Worm (Caenorhabditis elegans): ENCODE results near the gene R12B2.2.

Gene R12B2.2

ce11 chrIII:5832442-5832841 lies 25.6 kb downstream of the R12B2.2 start:
- peak; percentile 71 for TF ChIP-seq set-16 (GFP tag; IDR thresholded peaks at IDR 0.05)
- TF ChIP-seq ceh-20 (GFP tag; IDR thresholded peaks at IDR 0.05) = no peak
- 0 out of 2 replicates have a peak, but pooled peaks have one; percentile 30 for TF ChIP-seq zip-11 (GFP tag; IDR thresholded peaks at IDR 0.05)
- TF ChIP-seq ztf-11 (tag; optimal IDR thresholded peaks at IDR 0.05) = no peak
- peak; percentile 85 for TF ChIP-seq aha-1 (tag)
- peak in 1 of 2 experiments; percentile 79 for TF ChIP-seq unc-62 (GFP tag; optimal IDR thresholded peaks at IDR 0.05 in 1 of 2)
- no peak for TF ChIP-seq unc-62 (tag; optimal IDR thresholded peaks at IDR 0.05)
- no peak for TF ChIP-seq nhr-237 (tag; optimal IDR thresholded peaks at IDR 0.05)
- TF ChIP-seq tag-97 (GFP tag; IDR thresholded peaks at IDR 0.05) = no peak
- 0 out of 2 replicates have a peak, but pooled peaks have one; percentile 21 for TF ChIP-seq dmd-8 (GFP tag; IDR thresholded peaks at IDR 0.05)
- TF ChIP-seq zfp-3 (GFP tag; conservative IDR thresholded peaks at IDR 0.05) = no peak
- TF ChIP-seq mep-1 (tag; optimal IDR thresholded peaks at IDR 0.05) = no peak
- TF ChIP-seq egl-43 (GFP tag; IDR thresholded peaks at IDR 0.05) = peak; percentile 52; the same call in 1 of the 2 replicates
- TF ChIP-seq ZK546.5 (tag; optimal IDR thresholded peaks at IDR 0.05) = no peak

- no peak for TF ChIP-seq aly-2 (tag; optimal IDR thresholded peaks at IDR 0.05)
- TF ChIP-seq nhr-6 (tag; optimal IDR thresholded peaks at IDR 0.05) = no peak
- TF ChIP-seq tag-97 (GFP tag; IDR thresholded peaks at IDR 0.05) = no peak
- TF ChIP-seq ceh-20 (GFP tag; IDR thresholded peaks at IDR 0.05) = no peak
- TF ChIP-seq lin-38 (GFP tag; IDR thresholded peaks at IDR 0.05) = no peak
- TF ChIP-seq zip-11 (GFP tag; IDR thresholded peaks at IDR 0.05) = no peak
Measured at ce11 chrIII:5833376-5833775, 26.6 kb downstream of the R12B2.2 start, which contains the start of the genes R12B2.13 and mdt-15. Gene R12B2.13, minus strand, starts transcription at chrIII:5833476. Gene mdt-15, minus strand, starts transcription at chrIII:5833751.

- TF ChIP-seq arid-1 (GFP tag; conservative IDR thresholded peaks at IDR 0.05) (no peak), nhr-111 (GFP tag; optimal IDR thresholded peaks at IDR 0.05) (no peak), ama-1 (optimal IDR thresholded peaks at IDR 0.05) (no peak), nhr-28 (tag; optimal IDR thresholded peaks at IDR 0.05) (no peak), unc-62 (GFP tag; optimal IDR thresholded peaks at IDR 0.05 in 1 of 2) (no peak), unc-62 (tag; optimal IDR thresholded peaks at IDR 0.05) (no peak), hlh-30 (tag; optimal IDR thresholded peaks at IDR 0.05; ENCODE audit: insufficient read depth) (no peak)
Measured at ce11 chrIII:5834053-5834452, 27.2 kb downstream of the R12B2.2 start, which contains the start of gene R12B2.6. Gene R12B2.6, minus strand, starts transcription at chrIII:5834153.

ce11 chrIII:5834663-5835062 lies 27.8 kb downstream of the R12B2.2 start:
- TF ChIP-seq nhr-42 (GFP tag; IDR thresholded peaks at IDR 0.05) = no peak
- TF ChIP-seq ama-1 (optimal IDR thresholded peaks at IDR 0.05) = peak; percentile 26
- TF ChIP-seq F10B5.3 (tag; optimal IDR thresholded peaks at IDR 0.05) = no peak
- TF ChIP-seq vab-7 (GFP tag; IDR thresholded peaks at IDR 0.05) = 0 out of 2 replicates have a peak, but pooled peaks have one; percentile 15
- peak; percentile 80 for TF ChIP-seq aha-1 (tag)
- no peak for TF ChIP-seq nhr-76 (tag; optimal IDR thresholded peaks at IDR 0.05)
- TF ChIP-seq daf-19 (GFP tag; conservative IDR thresholded peaks at IDR 0.05) = no peak
- TF ChIP-seq hlh-30 (tag; optimal IDR thresholded peaks at IDR 0.05; ENCODE audit: insufficient read depth) = no peak
- no peak for TF ChIP-seq rbr-2 (tag; optimal IDR thresholded peaks at IDR 0.05)
- TF ChIP-seq hif-1 (tag; optimal IDR thresholded peaks at IDR 0.05) = no peak
- no peak for TF ChIP-seq fos-1 (tag; optimal IDR thresholded peaks at IDR 0.05)
- no peak for TF ChIP-seq lin-39 (tag; optimal IDR thresholded peaks at IDR 0.05)
- TF ChIP-seq ces-1 (GFP tag; optimal IDR thresholded peaks at IDR 0.05) = peak; percentile 39

- TF ChIP-seq nhr-6 (tag; optimal IDR thresholded peaks at IDR 0.05) (no peak), lin-13 (GFP tag; optimal IDR thresholded peaks at IDR 0.05) (no peak), unc-39 (tag; optimal IDR thresholded peaks at IDR 0.05) (no peak), mxl-3 (GFP tag; optimal IDR thresholded peaks at IDR 0.05) (peak; percentile 63), ztf-7 (tag; optimal IDR thresholded peaks at IDR 0.05) (peak; percentile 16), mxl-2 (GFP tag; conservative IDR thresholded peaks at IDR 0.05) (no peak), lin-1 (GFP tag; IDR thresholded peaks at IDR 0.05) (0 out of 2 replicates have a peak, but pooled peaks have one; percentile 44), hlh-11 (tag; optimal IDR thresholded peaks at IDR 0.05) (peak; percentile 82), unc-62 (GFP tag; optimal IDR thresholded peaks at IDR 0.05 in 1 of 2) (peak in 1 of 2 experiments; percentile 88), unc-62 (tag; optimal IDR thresholded peaks at IDR 0.05) (no peak), dve-1 (tag; optimal IDR thresholded peaks at IDR 0.05; ENCODE audit: insufficient read depth) (peak; percentile 84), egl-27 (tag; optimal IDR thresholded peaks at IDR 0.05) (no peak), R02D3.7 (tag; optimal IDR thresholded peaks at IDR 0.05) (no peak), mdt-29 (GFP tag; IDR thresholded peaks at IDR 0.05) (no peak)
Measured at ce11 chrIII:5835163-5835871, 28.5 kb downstream of the R12B2.2 start.

Data from whole organism, L4 larva.